Worm (Caenorhabditis elegans): ENCODE data around the gene sars-1.

ce11 chrIV:10026129-10026528 lies 22.6 kb downstream of the sars-1 start:
- TF ChIP-seq ama-1 (optimal IDR thresholded peaks at IDR 0.05) (no peak), hlh-8 (tag; optimal IDR thresholded peaks at IDR 0.05) (no peak), madf-2 (tag; optimal IDR thresholded peaks at IDR 0.05) (no peak), mec-3 (tag; optimal IDR thresholded peaks at IDR 0.05; ENCODE audit: borderline replicate concordance) (no peak), Y22D7AL.16 (tag; optimal IDR thresholded peaks at IDR 0.05) (no peak), hlh-30 (tag; optimal IDR thresholded peaks at IDR 0.05; ENCODE audit: insufficient read depth) (no peak), odd-2 (tag; optimal IDR thresholded peaks at IDR 0.05) (no peak), ceh-48 (tag; optimal IDR thresholded peaks at IDR 0.05) (no peak), fkh-10 (GFP tag; optimal IDR thresholded peaks at IDR 0.05) (no peak)

Data from whole organism, late embryonic.